Worm (Caenorhabditis elegans) whole organism, L4 larva: ENCODE data around the gene ife-2.

Source experiments
- F10B5.3 ChIP-seq: sonication (generic microtip); optimal IDR thresholded peaks from 2 replicates; lab custom pipeline; 2016; ENCODE audit warnings: mild to moderate bottlenecking, missing genetic modification characterization, missing compliant biosample characterization
- T20F7.1 ChIP-seq: fragments of 200-800 bp; sonication (Bioruptor generic); optimal IDR thresholded peaks from 2 replicates; lab custom pipeline; 2018; ENCODE audit warnings: mild to moderate bottlenecking, missing genetic modification characterization, missing compliant biosample characterization
- Y5F2A.4 ChIP-seq: fragments of 200-800 bp; sonication (Bioruptor generic); optimal IDR thresholded peaks from 2 replicates; lab custom pipeline; 2018; ENCODE audit warnings: mild to moderate bottlenecking, missing genetic modification characterization, missing compliant biosample characterization
- Y75B8A.6 ChIP-seq: fragments of 200-800 bp; sonication (Bioruptor generic); IDR thresholded peaks from 2 replicates; pipeline ENCODE4 v1.3.6; 2022; ENCODE audit warnings: missing genetic modification reagents, missing genetic modification characterization, missing compliant biosample characterization
- ZK337.2 ChIP-seq: fragments of 200-800 bp; sonication (Bioruptor generic); IDR thresholded peaks from 2 replicates; pipeline ENCODE4 v1.3.6; 2022; ENCODE audit warnings: missing genetic modification reagents, missing genetic modification characterization, missing compliant biosample characterization
- aha-1 ChIP-seq: fragments of 150-350 bp; peaks from one replicate; lab custom pipeline; 2014; ENCODE audit warnings: missing biosample characterization, missing genetic modification characterization
- aly-2 ChIP-seq: sonication (generic microtip); optimal IDR thresholded peaks from 2 replicates; lab custom pipeline; 2018; ENCODE audit warnings: missing biosample characterization, missing genetic modification characterization
- ama-1 ChIP-seq: fragments of 150-350 bp; optimal IDR thresholded peaks from 2 replicates; lab custom pipeline; 2014; ENCODE audit warnings: inconsistent platforms, mixed read lengths
- attf-4 ChIP-seq: sonication (generic microtip); optimal IDR thresholded peaks from 3 replicates; lab custom pipeline; 2017; ENCODE audit warnings: missing biosample characterization, missing genetic modification characterization
- ceh-20 ChIP-seq: fragments of 200-800 bp; sonication (Bioruptor generic); IDR thresholded peaks from 2 replicates; pipeline ENCODE4 v1.3.6; 2022; ENCODE audit warnings: missing genetic modification reagents, missing genetic modification characterization, missing compliant biosample characterization
- ceh-62 ChIP-seq: sonication (generic microtip); optimal IDR thresholded peaks from 2 replicates; lab custom pipeline; 2017; ENCODE audit warnings: missing biosample characterization, missing genetic modification characterization
- daf-16 ChIP-seq, 3 experiments: sonication (generic microtip); optimal IDR thresholded peaks; 2 replicates each; lab custom pipeline; 2016 to 2017; ENCODE audit warnings: missing genetic modification characterization in 3 of 3, missing genetic modification reagents in 3 of 3, mild to moderate bottlenecking in 2 of 3, missing compliant biosample characterization in 2 of 3, missing biosample characterization in 1 of 3, moderate library complexity in 1 of 3
- dmd-9 ChIP-seq: fragments of 200-800 bp; sonication (Bioruptor generic); IDR thresholded peaks from 2 replicates; pipeline ENCODE4 v1.3.6; 2022; ENCODE audit warnings: missing genetic modification reagents, missing genetic modification characterization, missing compliant biosample characterization
- dpl-1 ChIP-seq: fragments of 150-350 bp; optimal IDR thresholded peaks from 2 replicates; lab custom pipeline; 2014; ENCODE audit warnings: missing biosample characterization, missing genetic modification reagents, missing genetic modification characterization
- duxl-1 ChIP-seq: sonication (generic microtip); optimal IDR thresholded peaks from 2 replicates; lab custom pipeline; 2016; ENCODE audit warnings: mild to moderate bottlenecking, missing genetic modification characterization, moderate library complexity, missing compliant biosample characterization; ENCODE audit not compliant: poor library complexity
- egl-27 ChIP-seq: sonication (generic microtip); optimal IDR thresholded peaks from 3 replicates; lab custom pipeline; 2017; ENCODE audit warnings: missing biosample characterization, missing genetic modification reagents, missing genetic modification characterization
- fkh-10 ChIP-seq: fragments of 150-350 bp; optimal IDR thresholded peaks from 2 replicates; lab custom pipeline; 2014; ENCODE audit warnings: missing biosample characterization, missing genetic modification reagents, missing genetic modification characterization
- fos-1 ChIP-seq: fragments of 150-350 bp; optimal IDR thresholded peaks from 2 replicates; lab custom pipeline; 2014; ENCODE audit warnings: missing biosample characterization, missing genetic modification characterization
- hmg-1.1 ChIP-seq: fragments of 200-800 bp; sonication (Bioruptor generic); IDR thresholded peaks from 2 replicates; pipeline ENCODE4 v1.3.6; 2022; ENCODE audit warnings: missing genetic modification reagents, missing genetic modification characterization, missing compliant biosample characterization
- lim-7 ChIP-seq: fragments of 200-800 bp; sonication (Bioruptor generic); IDR thresholded peaks from 2 replicates; pipeline ENCODE4 v1.3.6; 2022; ENCODE audit warnings: missing genetic modification characterization, missing compliant biosample characterization
- lin-1 ChIP-seq: fragments of 200-800 bp; sonication (Bioruptor generic); IDR thresholded peaks from 2 replicates; pipeline ENCODE4 v1.3.6; 2022; ENCODE audit warnings: missing genetic modification reagents, missing genetic modification characterization, missing compliant biosample characterization
- lin-29 ChIP-seq: fragments of 200-800 bp; sonication (Bioruptor generic); IDR thresholded peaks from 2 replicates; pipeline ENCODE4 v1.3.6; 2022; ENCODE audit warnings: missing genetic modification reagents, missing genetic modification characterization, missing compliant biosample characterization
- lin-38 ChIP-seq: fragments of 200-800 bp; sonication (Bioruptor generic); IDR thresholded peaks from 2 replicates; pipeline ENCODE4 v1.3.6; 2022; ENCODE audit warnings: missing genetic modification reagents, missing genetic modification characterization, missing compliant biosample characterization
- lin-39 ChIP-seq: fragments of 150-350 bp; optimal IDR thresholded peaks from 2 replicates; lab custom pipeline; 2014; ENCODE audit warnings: missing biosample characterization, missing genetic modification reagents, missing genetic modification characterization
- mep-1 ChIP-seq: fragments of 150-350 bp; sonication (generic microtip); optimal IDR thresholded peaks from 3 replicates; lab custom pipeline; 2014; ENCODE audit warnings: missing biosample characterization, missing genetic modification characterization
- mxl-2 ChIP-seq: fragments of 200-800 bp; sonication (Bioruptor generic); conservative IDR thresholded peaks from 2 replicates; pipeline ENCODE4 v1.3.6; 2022; ENCODE audit warnings: missing genetic modification reagents, missing genetic modification characterization, missing compliant biosample characterization
- mxl-3 ChIP-seq: fragments of 200-800 bp; sonication (Bioruptor generic); optimal IDR thresholded peaks from 2 replicates; lab custom pipeline; 2018; ENCODE audit warnings: mild to moderate bottlenecking, missing genetic modification characterization, missing compliant biosample characterization
- nhr-11 ChIP-seq: fragments of 150-350 bp; optimal IDR thresholded peaks from 2 replicates; lab custom pipeline; 2014; ENCODE audit warnings: missing biosample characterization, missing genetic modification characterization
- nhr-28 ChIP-seq: fragments of 150-350 bp; optimal IDR thresholded peaks from 2 replicates; lab custom pipeline; 2014; ENCODE audit warnings: missing biosample characterization, missing genetic modification characterization
- nhr-41 ChIP-seq: fragments of 200-800 bp; sonication (Bioruptor generic); IDR thresholded peaks from 2 replicates; pipeline ENCODE4 v1.3.6; 2022; ENCODE audit warnings: missing genetic modification reagents, missing genetic modification characterization, missing compliant biosample characterization
- nhr-48 ChIP-seq: sonication (generic microtip); optimal IDR thresholded peaks from 2 replicates; lab custom pipeline; 2016; ENCODE audit warnings: mild to moderate bottlenecking, missing genetic modification characterization, missing compliant biosample characterization
- nhr-6 ChIP-seq: fragments of 150-350 bp; optimal IDR thresholded peaks from 2 replicates; lab custom pipeline; 2014; ENCODE audit warnings: missing biosample characterization, missing genetic modification characterization
- nhr-76 ChIP-seq: fragments of 150-350 bp; optimal IDR thresholded peaks from 2 replicates; lab custom pipeline; 2014; ENCODE audit warnings: missing biosample characterization, missing genetic modification characterization
- pqm-1 ChIP-seq: sonication (generic microtip); optimal IDR thresholded peaks from 2 replicates; lab custom pipeline; 2017; ENCODE audit warnings: missing biosample characterization, missing genetic modification characterization
- set-16 ChIP-seq: fragments of 200-800 bp; sonication (Bioruptor generic); IDR thresholded peaks from 2 replicates; pipeline ENCODE4 v1.3.6; 2022; ENCODE audit warnings: missing genetic modification reagents, missing genetic modification characterization, missing compliant biosample characterization
- skn-1 ChIP-seq: fragments of 150-350 bp; optimal IDR thresholded peaks from 2 replicates; lab custom pipeline; 2014; ENCODE audit warnings: missing biosample characterization, missing genetic modification characterization
- spr-1 ChIP-seq: sonication (generic microtip); optimal IDR thresholded peaks from 2 replicates; lab custom pipeline; 2016; ENCODE audit warnings: mild to moderate bottlenecking, missing genetic modification characterization, missing compliant biosample characterization
- unc-62 ChIP-seq, 3 experiments: fragments of 150-350 bp in 1 of 3; sonication (generic microtip); optimal IDR thresholded peaks in 2 of 3; peaks in 1 of 3; 1 replicate in 1 of 3; 2 replicates in 2 of 3; lab custom pipeline; 2014 to 2017; ENCODE audit warnings: missing biosample characterization in 3 of 3, missing genetic modification characterization in 3 of 3, missing genetic modification reagents in 3 of 3, missing genotype in 1 of 3
- vab-7 ChIP-seq: fragments of 200-800 bp; sonication (Bioruptor generic); IDR thresholded peaks from 2 replicates; pipeline ENCODE4 v1.3.6; 2022; ENCODE audit warnings: missing genetic modification reagents, missing genetic modification characterization, missing compliant biosample characterization

The ife-2 gene

DNA sequence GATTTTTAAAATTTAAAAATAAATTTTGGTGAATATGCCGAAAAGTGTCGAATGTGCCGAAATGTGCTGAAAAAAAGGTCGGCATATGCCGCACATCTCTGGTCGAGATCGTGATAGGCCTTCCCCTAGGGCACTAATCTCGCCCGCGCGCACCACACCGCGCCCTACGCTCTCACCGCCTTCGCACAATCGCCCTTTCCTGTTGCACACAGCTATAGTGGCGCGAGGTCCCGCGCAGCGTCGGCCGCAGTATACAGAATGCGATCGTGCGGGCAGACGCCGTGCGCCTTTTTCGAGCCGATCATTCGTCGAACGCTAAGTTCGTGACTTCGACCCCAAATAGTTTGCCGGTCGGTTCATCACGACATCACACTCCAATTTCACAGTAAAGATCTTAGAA, 17.0 kb upstream of the ife-2 start:
- TF ChIP-seq mep-1 (tag; lab: Kevin White, UChicago) (no peak), pqm-1 (no peak), aly-2 (tag; lab: Kevin White, UChicago) (no peak), aha-1 (peak; percentile 61), ceh-20 (GFP tag; lab: Robert Waterston, UW) (no peak), set-16 (GFP tag; lab: Robert Waterston, UW) (peak; percentile 82), T20F7.1 (GFP tag; lab: Kevin White, UChicago) (no peak), nhr-11 (tag; lab: Kevin White, UChicago) (no peak), nhr-76 (no peak), mxl-3 (no peak), Y5F2A.4 (GFP tag; lab: Kevin White, UChicago) (no peak), nhr-48 (tag; lab: Kevin White, UChicago) (no peak), fos-1 (no peak), attf-4 (tag; lab: Kevin White, UChicago) (no peak), duxl-1 (tag; lab: Kevin White, UChicago) (no peak), F10B5.3 (tag; lab: Kevin White, UChicago) (no peak)
- TF ChIP-seq, all 104 proteins: peak for 2

- TF ChIP-seq ceh-62 (tag; lab: Kevin White, UChicago), result no peak
- TF ChIP-seq unc-62 (GFP tag; optimal IDR thresholded peaks at IDR 0.05 in 1 of 2; lab: Kevin White, UChicago), result no peak
- TF ChIP-seq unc-62 (tag; optimal IDR thresholded peaks at IDR 0.05; lab: Kevin White, UChicago), result no peak
- no peak for TF ChIP-seq spr-1 (tag; lab: Kevin White, UChicago)
- no peak for TF ChIP-seq skn-1 (tag; lab: Kevin White, UChicago)
- TF ChIP-seq aha-1, result peak; percentile 73
- TF ChIP-seq, all 104 proteins: peak for 1
These were observed 14.8 kb upstream of the ife-2 start, which contains the start of gene R04A9.6 for ce11 chrX:397259-397658. Gene R04A9.6, plus strand, starts transcription at chrX:397559.

DNA sequence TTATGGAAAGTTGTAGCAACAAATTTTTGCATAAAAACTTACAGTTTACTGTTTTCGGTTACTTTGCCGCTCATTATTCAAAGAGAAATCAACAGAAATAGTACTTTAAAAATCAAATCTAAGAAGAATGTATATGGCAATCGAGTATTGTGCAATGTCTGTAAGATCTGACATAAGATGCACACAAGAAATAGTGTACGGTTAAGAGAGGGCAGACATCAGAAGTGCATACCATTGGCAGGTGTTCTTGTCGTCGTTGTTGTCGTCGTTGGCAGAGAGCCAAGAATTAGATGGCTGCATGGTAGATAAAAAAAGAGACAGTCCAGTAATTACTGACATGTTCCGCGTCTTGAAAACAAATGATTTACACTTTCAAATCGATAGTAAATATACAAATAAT, 12.2 kb upstream of the ife-2 start, which contains the start of gene R04A9.7:
Gene R04A9.7 (minus strand): TSS at position 184 of the 400 bp plus-strand sequence.
- TF ChIP-seq fkh-10 (GFP tag; lab: Kevin White, UChicago), result no peak
- no peak for TF ChIP-seq nhr-6
- TF ChIP-seq lin-39 (tag; lab: Kevin White, UChicago), result no peak

DNA sequence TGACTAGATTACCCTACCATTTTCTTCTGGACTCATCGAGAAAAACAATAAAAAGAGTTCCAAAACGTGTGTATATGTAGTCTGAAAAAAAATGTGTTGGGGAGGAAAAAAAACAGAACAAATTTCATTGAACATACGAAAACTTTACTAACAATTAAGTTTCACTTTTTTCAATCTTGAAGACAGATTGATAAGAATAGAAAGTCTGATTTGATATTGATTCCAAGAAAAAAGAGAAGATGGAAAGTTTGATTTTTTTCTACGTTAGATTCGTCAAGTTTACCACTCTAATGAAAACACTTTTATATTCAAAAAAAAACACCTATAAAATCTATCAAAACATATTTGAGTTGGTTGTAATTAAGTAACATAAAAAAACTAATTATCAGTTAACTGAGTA, 8.0 kb upstream of the ife-2 start, which contains the start of gene R04A9.9:
Gene R04A9.9 (minus strand): TSS at position 101 of the 400 bp plus-strand sequence.
- no peak for TF ChIP-seq ama-1 (lab: Kevin White, UChicago)
- no peak for TF ChIP-seq mxl-2 (GFP tag; lab: Robert Waterston, UW)
- no peak for TF ChIP-seq lin-39 (tag; lab: Kevin White, UChicago)
- no peak for TF ChIP-seq pqm-1
- no peak for TF ChIP-seq dmd-9 (GFP tag; lab: Robert Waterston, UW)
- no peak for TF ChIP-seq ZK337.2
- TF ChIP-seq Y75B8A.6 (GFP tag; lab: Robert Waterston, UW), result no peak
- TF ChIP-seq fkh-10 (GFP tag; lab: Kevin White, UChicago), result no peak
- TF ChIP-seq nhr-41 (GFP tag; lab: Robert Waterston, UW), result no peak

ce11 chrX:389566-389965, 7.1 kb upstream of the ife-2 start:
- peak in 1 of 2 experiments; percentile 92 for TF ChIP-seq unc-62 (GFP tag; optimal IDR thresholded peaks at IDR 0.05 in 1 of 2; lab: Kevin White, UChicago)
- no peak for TF ChIP-seq unc-62 (tag; optimal IDR thresholded peaks at IDR 0.05; lab: Kevin White, UChicago)
- no peak for TF ChIP-seq vab-7 (GFP tag; lab: Robert Waterston, UW)
- TF ChIP-seq lin-1 (GFP tag; lab: Robert Waterston, UW), result no peak

ce11 chrX:388728-389127, 6.2 kb upstream of the ife-2 start, which contains the start of gene ceh-93:
Gene ceh-93, minus strand, starts transcription at chrX:388797.
- TF ChIP-seq egl-27 (tag; lab: Kevin White, UChicago) (no peak), nhr-28 (tag; lab: Kevin White, UChicago) (peak; percentile 17), lin-38 (GFP tag; lab: Robert Waterston, UW) (peak; percentile 66), dpl-1 (GFP tag; lab: Kevin White, UChicago) (peak; percentile 0), hmg-1.1 (GFP tag; lab: Robert Waterston, UW) (peak; percentile 55), lin-29 (no peak), lim-7 (GFP tag; lab: Robert Waterston, UW) (no peak), daf-16 (GFP tag; optimal IDR thresholded peaks at IDR 0.05; lab: Kevin White, UChicago) (no peak), daf-16 (tag; optimal IDR thresholded peaks at IDR 0.05; lab: Kevin White, UChicago) (peak; percentile 59)
